Fruit fly (Drosophila melanogaster) whole organism, prepupa: ENCODE results near the gene Spc25.
A peak's percentile ranks its signal among the peaks of the same experiment; 100 is the strongest.

ENCODE experiments used
- CG10669 ChIP-seq: fragments of 200-800 bp; sonication (Bioruptor generic); optimal IDR thresholded peaks from 3 replicates; lab custom pipeline; 2018; ENCODE audit warnings: missing biosample characterization, mild to moderate bottlenecking, missing genetic modification characterization, moderate library complexity
- CG11294 ChIP-seq: fragments of 200-800 bp; sonication (Bioruptor generic); IDR thresholded peaks from 2 replicates; pipeline ENCODE4 v1.3.6; 2022; ENCODE audit warnings: missing biosample characterization, missing genetic modification characterization
- CG11762 ChIP-seq: fragments of 200-800 bp; sonication (Bioruptor generic); optimal IDR thresholded peaks from 3 replicates; lab custom pipeline; 2016; ENCODE audit warnings: missing biosample characterization, missing genetic modification characterization; ENCODE audit not compliant: insufficient read depth
- CG32006 ChIP-seq: fragments of 200-800 bp; sonication (Bioruptor generic); optimal IDR thresholded peaks from 3 replicates; lab custom pipeline; 2017; ENCODE audit warnings: missing biosample characterization, mild to moderate bottlenecking, missing genetic modification characterization
- CG34406 ChIP-seq: fragments of 200-800 bp; sonication (Bioruptor generic); optimal IDR thresholded peaks from 3 replicates; lab custom pipeline; 2016; ENCODE audit warnings: missing biosample characterization, missing genetic modification characterization
- CG3919 ChIP-seq: fragments of 200-800 bp; sonication (Bioruptor generic); optimal IDR thresholded peaks from 3 replicates; lab custom pipeline; 2016; ENCODE audit warnings: missing biosample characterization, missing genetic modification characterization
- CG4318 ChIP-seq: fragments of 200-800 bp; sonication (Bioruptor generic); optimal IDR thresholded peaks from 3 replicates; lab custom pipeline; 2017; ENCODE audit warnings: missing biosample characterization, mild to moderate bottlenecking, missing genetic modification characterization
- CG6792 ChIP-seq: fragments of 200-800 bp; sonication (Bioruptor generic); optimal IDR thresholded peaks from 3 replicates; lab custom pipeline; 2016; ENCODE audit warnings: missing biosample characterization, missing genetic modification characterization
- CG6808 ChIP-seq: fragments of 200-800 bp; sonication (Bioruptor generic); optimal IDR thresholded peaks from 3 replicates; lab custom pipeline; 2017; ENCODE audit warnings: missing biosample characterization, missing genetic modification characterization, mild to moderate bottlenecking, moderate library complexity, missing genetic modification reagents
- CG7368 ChIP-seq: fragments of 200-800 bp; sonication (Bioruptor generic); optimal IDR thresholded peaks from 3 replicates; lab custom pipeline; 2016; ENCODE audit warnings: missing biosample characterization, missing genetic modification characterization
- CG8119 ChIP-seq: fragments of 200-800 bp; sonication (Bioruptor generic); IDR thresholded peaks from 3 replicates; pipeline ENCODE4 v1.3.6; 2022; ENCODE audit warnings: missing biosample characterization, missing genetic modification characterization
- CG8632 ChIP-seq: fragments of 200-800 bp; sonication (Bioruptor generic); optimal IDR thresholded peaks from 3 replicates; lab custom pipeline; 2016; ENCODE audit warnings: missing biosample characterization, missing genetic modification characterization
- Eip75B ChIP-seq: fragments of 200-800 bp; sonication (Bioruptor generic); optimal IDR thresholded peaks from 3 replicates; lab custom pipeline; 2016; ENCODE audit warnings: missing biosample characterization, missing genetic modification characterization
- Eip78C ChIP-seq: fragments of 200-800 bp; sonication (Bioruptor generic); peaks from one replicate; lab custom pipeline; 2016; ENCODE audit warnings: missing biosample characterization, missing genetic modification characterization
- Eip93F ChIP-seq: fragments of 200-800 bp; sonication (Bioruptor generic); optimal IDR thresholded peaks from 2 replicates; lab custom pipeline; 2016; ENCODE audit warnings: missing biosample characterization, mild to moderate bottlenecking, missing genetic modification characterization
- Ets21C ChIP-seq: fragments of 200-800 bp; sonication (Bioruptor generic); optimal IDR thresholded peaks from 3 replicates; lab custom pipeline; 2016; ENCODE audit warnings: missing biosample characterization, missing genetic modification characterization
- Ets96B ChIP-seq: fragments of 200-800 bp; optimal IDR thresholded peaks from 2 replicates; lab custom pipeline; 2019; ENCODE audit warnings: missing biosample characterization, mild to moderate bottlenecking, missing genetic modification characterization, moderate library complexity
- Hr38 ChIP-seq: sonication (Bioruptor generic); optimal IDR thresholded peaks from 2 replicates; lab custom pipeline; 2016; ENCODE audit warnings: missing biosample characterization, missing genetic modification characterization
- Hr39 ChIP-seq: fragments of 200-800 bp; sonication (Bioruptor generic); optimal IDR thresholded peaks from 2 replicates; lab custom pipeline; 2016; ENCODE audit warnings: missing biosample characterization, missing genetic modification characterization
- Hr4 ChIP-seq: fragments of 200-800 bp; sonication (Bioruptor generic); optimal IDR thresholded peaks from 3 replicates; lab custom pipeline; 2016; ENCODE audit warnings: missing biosample characterization, missing genetic modification characterization
- Sox102F ChIP-seq: fragments of 200-800 bp; sonication (Bioruptor generic); optimal IDR thresholded peaks from 2 replicates; lab custom pipeline; 2016; ENCODE audit warnings: missing biosample characterization, mild to moderate bottlenecking, missing genetic modification characterization
- Sox14 ChIP-seq: fragments of 200-800 bp; sonication (Bioruptor generic); optimal IDR thresholded peaks from 3 replicates; lab custom pipeline; 2016; ENCODE audit warnings: missing biosample characterization, missing genetic modification characterization
- achi ChIP-seq: fragments of 200-800 bp; sonication (Bioruptor generic); optimal IDR thresholded peaks from 3 replicates; lab custom pipeline; 2016; ENCODE audit warnings: missing biosample characterization, missing genetic modification characterization
- acj6 ChIP-seq: fragments of 200-800 bp; sonication (Bioruptor generic); optimal IDR thresholded peaks from 3 replicates; lab custom pipeline; 2016; ENCODE audit warnings: missing biosample characterization, missing genetic modification characterization
- dac ChIP-seq: fragments of 200-800 bp; sonication (Bioruptor generic); optimal IDR thresholded peaks from 2 replicates; lab custom pipeline; 2017; ENCODE audit warnings: missing biosample characterization, mild to moderate bottlenecking, missing genetic modification characterization
- dsx ChIP-seq: fragments of 200-800 bp; optimal IDR thresholded peaks from 3 replicates; lab custom pipeline; 2019; ENCODE audit warnings: missing biosample characterization, mild to moderate bottlenecking, missing genetic modification characterization, moderate library complexity; ENCODE audit not compliant: poor library complexity, severe bottlenecking
- eg ChIP-seq: fragments of 200-800 bp; sonication (Bioruptor generic); IDR thresholded peaks from 3 replicates; pipeline ENCODE4 v1.3.6; 2022; ENCODE audit warnings: missing biosample characterization, missing genetic modification characterization
- fd59A ChIP-seq: fragments of 200-800 bp; sonication (Bioruptor generic); optimal IDR thresholded peaks from 2 replicates; lab custom pipeline; 2017; ENCODE audit warnings: missing biosample characterization, mild to moderate bottlenecking, missing genetic modification characterization, missing genetic modification reagents
- fkh ChIP-seq: fragments of 200-800 bp; sonication (Bioruptor generic); optimal IDR thresholded peaks from 3 replicates; lab custom pipeline; 2017; ENCODE audit warnings: missing biosample characterization, mild to moderate bottlenecking, missing genetic modification characterization, moderate library complexity
- lz ChIP-seq: fragments of 200-800 bp; sonication (Bioruptor generic); optimal IDR thresholded peaks from 3 replicates; lab custom pipeline; 2016; ENCODE audit warnings: missing biosample characterization, missing genetic modification characterization
- svp ChIP-seq: fragments of 200-800 bp; sonication (Bioruptor generic); peaks from one replicate; lab custom pipeline; 2016; ENCODE audit warnings: missing biosample characterization, missing genetic modification characterization
- topi ChIP-seq: fragments of 200-800 bp; sonication (Bioruptor generic); optimal IDR thresholded peaks from 3 replicates; lab custom pipeline; 2016; ENCODE audit warnings: missing biosample characterization, missing genetic modification characterization

Spc25 gene

dm6 chr3R:12974447-12974846 lies 12.9 kb downstream of the Spc25 start (continued):
- TF ChIP-seq Sox14 (no peak), CG6808 (GFP tag; lab: Kevin White, UChicago) (no peak), CG7368 (GFP tag; lab: Kevin White, UChicago) (peak; percentile 17), CG4318 (GFP tag; lab: Kevin White, UChicago) (no peak), Hr39 (GFP tag; lab: Kevin White, UChicago) (no peak), svp (GFP tag; lab: Kevin White, UChicago) (peak; percentile 64), Sox102F (GFP tag; lab: Kevin White, UChicago) (peak; percentile 12), CG10669 (GFP tag; lab: Kevin White, UChicago) (no peak), Eip75B (GFP tag; lab: Kevin White, UChicago) (no peak), CG6792 (GFP tag; lab: Kevin White, UChicago) (peak; percentile 50), lz (GFP tag; lab: Kevin White, UChicago) (peak; percentile 9), fd59A (GFP tag; lab: Kevin White, UChicago) (no peak), CG34406 (GFP tag; lab: Kevin White, UChicago) (peak; percentile 10), CG3919 (GFP tag; lab: Kevin White, UChicago) (peak; percentile 55), CG32006 (peak; percentile 46), CG11294 (GFP tag; lab: Robert Waterston, UW) (no peak), dac (no peak), acj6 (peak; percentile 24), eg (0 out of 3 replicates have a peak, but pooled peaks have one; percentile 23), topi (GFP tag; lab: Kevin White, UChicago) (peak; percentile 42), Ets96B (tag; lab: Kevin White, UChicago) (no peak), Hr4 (no peak), CG8632 (GFP tag; lab: Kevin White, UChicago) (peak; percentile 30), CG8119 (GFP tag; lab: Robert Waterston, UW) (no peak), fkh (GFP tag; lab: Kevin White, UChicago) (no peak)

- TF ChIP-seq CG4318 (GFP tag; lab: Kevin White, UChicago) (no peak), CG6808 (GFP tag; lab: Kevin White, UChicago) (no peak), Eip78C (GFP tag; lab: Kevin White, UChicago) (no peak), fkh (GFP tag; lab: Kevin White, UChicago) (no peak), CG3919 (GFP tag; lab: Kevin White, UChicago) (no peak), CG7368 (GFP tag; lab: Kevin White, UChicago) (no peak), eg (no peak), CG11294 (GFP tag; lab: Robert Waterston, UW) (no peak), Ets21C (no peak), Eip75B (GFP tag; lab: Kevin White, UChicago) (no peak), Hr38 (GFP tag; lab: Kevin White, UChicago) (no peak), CG11762 (GFP tag; lab: Kevin White, UChicago) (no peak)
These were observed 13.7 kb downstream of the Spc25 start for dm6 chr3R:12975223-12975622.

dm6 chr3R:12977371-12978050 lies 16.0 kb downstream of the Spc25 start, which contains the start of the genes CG7381 and CG7091:
CG7381 (minus strand) TSS chr3R:12977471.
CG7091 (plus strand) TSS chr3R:12978000.
- peak; percentile 22 for TF ChIP-seq Eip78C (GFP tag; lab: Kevin White, UChicago)
- no peak for TF ChIP-seq CG8632 (GFP tag; lab: Kevin White, UChicago)
- TF ChIP-seq, all 60 proteins: peak for 1

- peak; percentile 2 for TF ChIP-seq achi (GFP tag; lab: Kevin White, UChicago)
- TF ChIP-seq lz (GFP tag; lab: Kevin White, UChicago) = no peak
- peak; percentile 19 for TF ChIP-seq dsx (GFP tag; lab: Kevin White, UChicago)
- TF ChIP-seq Sox14 = peak; percentile 43
- TF ChIP-seq svp (GFP tag; lab: Kevin White, UChicago) = peak; percentile 49
- peak; percentile 28 for TF ChIP-seq topi (GFP tag; lab: Kevin White, UChicago)
- no peak for TF ChIP-seq Eip93F (GFP tag; lab: Kevin White, UChicago)
These were observed 19.2 kb downstream of the Spc25 start, which contains the start of gene Paip2 for dm6 chr3R:12980628-12981219. Paip2 (plus strand) TSS chr3R:12980792.
